Worm (Caenorhabditis elegans) whole organism, L1 larva: ENCODE measurements around the gene Y54F10BM.9.

Experiments
- C04F5.9 ChIP-seq: sonication (generic microtip); optimal IDR thresholded peaks from 2 replicates; lab custom pipeline; 2016; ENCODE audit warnings: missing genetic modification characterization, missing compliant biosample characterization
- C16A3.4 ChIP-seq: fragments of 150-350 bp; optimal IDR thresholded peaks from 2 replicates; lab custom pipeline; 2014; ENCODE audit warnings: missing biosample characterization, missing genetic modification characterization
- F16B12.6 ChIP-seq: fragments of 150-350 bp; optimal IDR thresholded peaks from 2 replicates; lab custom pipeline; 2014; ENCODE audit warnings: missing biosample characterization, missing genetic modification characterization
- Y116A8C.19 ChIP-seq: sonication (generic microtip); optimal IDR thresholded peaks from 2 replicates; lab custom pipeline; 2016; ENCODE audit warnings: missing compliant biosample characterization, missing genetic modification characterization, borderline replicate concordance
- ama-1 ChIP-seq: fragments of 150-350 bp; optimal IDR thresholded peaks from 2 replicates; lab custom pipeline; 2014
- blmp-1 ChIP-seq: fragments of 150-350 bp; optimal IDR thresholded peaks from 2 replicates; lab custom pipeline; 2014; ENCODE audit warnings: missing biosample characterization, missing genetic modification characterization
- ceh-63 ChIP-seq: fragments of 200-800 bp; sonication (Bioruptor generic); optimal IDR thresholded peaks from 2 replicates; lab custom pipeline; 2018; ENCODE audit warnings: mild to moderate bottlenecking, missing genetic modification characterization, missing compliant biosample characterization
- ceh-82 ChIP-seq, 3 experiments: fragments of 150-350 bp in 1 of 3; sonication (generic microtip) in 2 of 3; optimal IDR thresholded peaks; 2 replicates each; lab custom pipeline; 2014 to 2017; ENCODE audit warnings: missing biosample characterization in 3 of 3, missing genetic modification characterization in 3 of 3
- ces-1 ChIP-seq: fragments of 150-350 bp; optimal IDR thresholded peaks from 2 replicates; lab custom pipeline; 2014; ENCODE audit warnings: missing biosample characterization, missing genetic modification reagents, missing genetic modification characterization
- dpl-1 ChIP-seq, 3 experiments: fragments of 150-350 bp in 2 of 3; sonication (generic microtip) in 1 of 3; optimal IDR thresholded peaks; 2 replicates each; lab custom pipeline; 2014 to 2017; ENCODE audit warnings: missing biosample characterization in 3 of 3, missing genetic modification characterization in 3 of 3, missing genetic modification reagents in 3 of 3
- dsc-1 ChIP-seq: sonication (generic microtip); optimal IDR thresholded peaks from 2 replicates; lab custom pipeline; 2016; ENCODE audit warnings: mild to moderate bottlenecking, missing genetic modification characterization, missing compliant biosample characterization
- efl-1 ChIP-seq, 4 experiments: fragments of 150-350 bp; optimal IDR thresholded peaks in 3 of 4; peaks in 1 of 4; 1 replicate in 1 of 4; 2 replicates in 3 of 4; lab custom pipeline; 2014; ENCODE audit warnings: missing biosample characterization in 2 of 4, missing genetic modification characterization in 2 of 4, missing genetic modification reagents in 2 of 4
- efl-3 ChIP-seq: fragments of 200-800 bp; sonication (Bioruptor generic); optimal IDR thresholded peaks from 2 replicates; lab custom pipeline; 2018; ENCODE audit warnings: mild to moderate bottlenecking, missing genetic modification characterization, missing compliant biosample characterization
- egl-13 ChIP-seq: sonication (generic microtip); optimal IDR thresholded peaks from 2 replicates; lab custom pipeline; 2016; ENCODE audit warnings: missing genotype, missing genetic modification reagents, missing genetic modification characterization, missing compliant biosample characterization
- elt-3 ChIP-seq, 6 experiments: fragments of 150-350 bp in 1 of 6; sonication (generic microtip); optimal IDR thresholded peaks; 2 replicates each; lab custom pipeline; 2017 to 2018; ENCODE audit warnings: missing biosample characterization in 6 of 6, missing genetic modification characterization in 6 of 6, inconsistent platforms in 1 of 6
- fkh-4 ChIP-seq: sonication (generic microtip); optimal IDR thresholded peaks from 2 replicates; lab custom pipeline; 2016; ENCODE audit warnings: missing compliant biosample characterization, missing genetic modification characterization, borderline replicate concordance
- fkh-8 ChIP-seq: sonication (generic microtip); optimal IDR thresholded peaks from 2 replicates; lab custom pipeline; 2016; ENCODE audit warnings: mild to moderate bottlenecking, missing genetic modification characterization, missing compliant biosample characterization
- hpl-2 ChIP-seq: fragments of 150-350 bp; optimal IDR thresholded peaks from 2 replicates; lab custom pipeline; 2014; ENCODE audit warnings: missing biosample characterization, missing genetic modification reagents, missing genetic modification characterization
- irx-1 ChIP-seq: sonication (generic microtip); optimal IDR thresholded peaks from 2 replicates; lab custom pipeline; 2016; ENCODE audit warnings: missing genetic modification characterization, missing compliant biosample characterization
- isw-1 ChIP-seq: fragments of 200-800 bp; sonication (Bioruptor generic); IDR thresholded peaks from 2 replicates; pipeline ENCODE4 v1.3.6; 2022; ENCODE audit warnings: missing genetic modification characterization, missing compliant biosample characterization
- lin-13 ChIP-seq: fragments of 150-350 bp; optimal IDR thresholded peaks from 2 replicates; lab custom pipeline; 2014; ENCODE audit warnings: missing biosample characterization, missing genetic modification reagents, missing genetic modification characterization
- lin-15B ChIP-seq: fragments of 150-350 bp; sonication (generic microtip); optimal IDR thresholded peaks from 3 replicates; lab custom pipeline; 2014; ENCODE audit warnings: missing biosample characterization, missing genetic modification characterization
- lin-35 ChIP-seq, 2 experiments: fragments of 150-350 bp; optimal IDR thresholded peaks; 2 replicates each; lab custom pipeline; 2014; ENCODE audit warnings: missing biosample characterization in 2 of 2, missing genetic modification characterization in 2 of 2, missing genetic modification reagents in 2 of 2
- lsy-2 ChIP-seq, 2 experiments: fragments of 150-350 bp; optimal IDR thresholded peaks; 2 replicates each; lab custom pipeline; 2014; ENCODE audit warnings: missing biosample characterization in 2 of 2, missing genetic modification characterization in 2 of 2
- mdl-1 ChIP-seq, 2 experiments: fragments of 150-350 bp; optimal IDR thresholded peaks; 2 replicates each; lab custom pipeline; 2014 to 2017; ENCODE audit warnings: missing biosample characterization in 2 of 2, missing genetic modification characterization in 2 of 2, inconsistent platforms in 1 of 2
- mef-2 ChIP-seq: fragments of 150-350 bp; optimal IDR thresholded peaks from 2 replicates; lab custom pipeline; 2014; ENCODE audit warnings: missing biosample characterization, missing genetic modification characterization
- mep-1 ChIP-seq: fragments of 150-350 bp; optimal IDR thresholded peaks from 2 replicates; lab custom pipeline; 2014; ENCODE audit warnings: missing biosample characterization, missing genetic modification characterization
- nhr-19 ChIP-seq: fragments of 200-800 bp; sonication (Bioruptor generic); conservative IDR thresholded peaks from 2 replicates; pipeline ENCODE4 v1.3.6; 2022; ENCODE audit warnings: missing genetic modification characterization, missing compliant biosample characterization
- nhr-237 ChIP-seq: fragments of 150-350 bp; optimal IDR thresholded peaks from 2 replicates; lab custom pipeline; 2014; ENCODE audit warnings: missing biosample characterization, missing genetic modification characterization
- nhr-76 ChIP-seq: sonication (generic microtip); optimal IDR thresholded peaks from 2 replicates; lab custom pipeline; 2017; ENCODE audit warnings: missing biosample characterization, missing genetic modification characterization
- nhr-85 ChIP-seq: sonication (generic microtip); peaks from one replicate; lab custom pipeline; 2016; ENCODE audit warnings: missing genetic modification characterization, inconsistent platforms, missing compliant biosample characterization
- pax-3 ChIP-seq: fragments of 200-800 bp; sonication (Bioruptor generic); optimal IDR thresholded peaks from 2 replicates; lab custom pipeline; 2018; ENCODE audit warnings: mild to moderate bottlenecking, missing genetic modification characterization, moderate library complexity, missing compliant biosample characterization
- pqm-1 ChIP-seq: sonication (generic microtip); optimal IDR thresholded peaks from 3 replicates; lab custom pipeline; 2017; ENCODE audit warnings: missing biosample characterization, missing genetic modification characterization
- skn-1 ChIP-seq: fragments of 150-350 bp; optimal IDR thresholded peaks from 2 replicates; lab custom pipeline; 2014; ENCODE audit warnings: missing biosample characterization, missing genetic modification characterization
- snu-23 ChIP-seq: sonication (generic microtip); optimal IDR thresholded peaks from 2 replicates; lab custom pipeline; 2016; ENCODE audit warnings: missing genetic modification characterization, missing compliant biosample characterization
- tlp-1 ChIP-seq: fragments of 150-350 bp; optimal IDR thresholded peaks from 2 replicates; lab custom pipeline; 2014; ENCODE audit warnings: missing biosample characterization, missing genetic modification characterization
- unc-130 ChIP-seq: fragments of 150-350 bp; optimal IDR thresholded peaks from 2 replicates; lab custom pipeline; 2017; ENCODE audit warnings: missing biosample characterization, missing genetic modification characterization, inconsistent platforms
- unc-62 ChIP-seq: fragments of 150-350 bp; optimal IDR thresholded peaks from 2 replicates; lab custom pipeline; 2014; ENCODE audit warnings: missing biosample characterization, missing genetic modification reagents, missing genetic modification characterization
- unc-86 ChIP-seq: sonication (generic microtip); optimal IDR thresholded peaks from 2 replicates; lab custom pipeline; 2016; ENCODE audit warnings: missing genetic modification characterization, missing compliant biosample characterization
- unc-98 ChIP-seq: fragments of 200-800 bp; sonication (Bioruptor generic); IDR thresholded peaks from 2 replicates; pipeline ENCODE4 v1.3.6; 2022; ENCODE audit warnings: missing genetic modification characterization, missing compliant biosample characterization
- xbp-1 ChIP-seq: sonication (generic microtip); optimal IDR thresholded peaks from 2 replicates; lab custom pipeline; 2016; ENCODE audit warnings: missing genetic modification characterization, missing compliant biosample characterization
- zag-1 ChIP-seq: fragments of 150-350 bp; optimal IDR thresholded peaks from 2 replicates; lab custom pipeline; 2014; ENCODE audit warnings: missing biosample characterization, missing genetic modification characterization
- zip-4 ChIP-seq: fragments of 200-800 bp; sonication (Bioruptor generic); optimal IDR thresholded peaks from 2 replicates; lab custom pipeline; 2018; ENCODE audit warnings: mild to moderate bottlenecking, missing genetic modification characterization, moderate library complexity, missing compliant biosample characterization

Gene Y54F10BM.9

DNA sequence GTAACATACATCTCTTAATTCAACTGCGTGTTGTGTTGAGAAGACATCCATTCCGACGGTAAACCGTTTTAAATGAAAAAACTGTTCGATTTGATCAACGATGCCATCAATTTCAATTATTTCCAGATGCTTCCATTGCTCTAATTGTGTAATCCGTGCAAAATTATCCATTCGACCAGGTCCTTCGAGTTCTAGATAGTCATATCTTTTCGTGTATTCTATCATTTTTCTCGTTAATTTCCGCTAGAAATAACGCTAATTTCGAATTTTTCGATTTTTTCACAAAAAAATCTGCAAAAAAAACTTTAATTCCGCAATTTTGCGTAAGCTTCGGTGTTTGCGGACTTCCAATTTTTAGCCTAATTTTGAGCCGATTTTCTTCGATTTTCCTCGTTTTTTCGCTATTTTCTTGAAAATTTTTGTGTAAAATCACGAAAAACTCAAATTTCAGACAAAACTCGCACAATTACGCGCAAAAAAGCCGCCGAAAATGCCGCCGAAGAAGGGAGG, 9.3 kb upstream of the Y54F10BM.9 start, which contains the start of the genes fbxa-66 and iffb-1:
Gene fbxa-66 (minus strand): TSS at position 51 of the 510 bp plus-strand sequence.
Gene iffb-1 (plus strand): TSS at position 452 of the 510 bp plus-strand sequence.
- TF ChIP-seq F16B12.6 (peak; percentile 85), isw-1 (GFP tag; lab: Robert Waterston, UW) (0 out of 2 replicates have a peak, but pooled peaks have one; percentile 4), xbp-1 (tag; lab: Kevin White, UChicago) (peak; percentile 2), mep-1 (peak; percentile 51), lin-15B (tag; lab: Kevin White, UChicago) (no peak), efl-1 (optimal IDR thresholded peaks at IDR 0.05; lab: Kevin White, UChicago) (peak; percentile 42 to 62), efl-1 (GFP tag; optimal IDR thresholded peaks at IDR 0.05 in 1 of 2; lab: Kevin White, UChicago) (peak; percentile 65 to 95), snu-23 (GFP tag; lab: Kevin White, UChicago) (no peak), zag-1 (tag; lab: Kevin White, UChicago) (no peak), dpl-1 (GFP tag; optimal IDR thresholded peaks at IDR 0.05; lab: Kevin White, UChicago) (peak; percentile 25 to 70 (median 55)), unc-86 (tag; lab: Kevin White, UChicago) (no peak), lin-35 (GFP tag; optimal IDR thresholded peaks at IDR 0.05; lab: Kevin White, UChicago) (peak; percentile 37 to 55), nhr-85 (tag; lab: Kevin White, UChicago) (peak; percentile 51), blmp-1 (tag; lab: Kevin White, UChicago) (no peak), lsy-2 (tag; optimal IDR thresholded peaks at IDR 0.05; lab: Kevin White, UChicago) (peak; percentile 39 to 47), Y116A8C.19 (tag; lab: Kevin White, UChicago) (no peak), ceh-82 (tag; optimal IDR thresholded peaks at IDR 0.05; lab: Kevin White, UChicago) (peak in 1 of 3 experiments; percentile 30), mef-2 (tag; lab: Kevin White, UChicago) (no peak), nhr-19 (GFP tag; lab: Robert Waterston, UW) (no peak), pax-3 (tag; lab: Kevin White, UChicago) (no peak), skn-1 (tag; lab: Kevin White, UChicago) (peak; percentile 9)

DNA sequence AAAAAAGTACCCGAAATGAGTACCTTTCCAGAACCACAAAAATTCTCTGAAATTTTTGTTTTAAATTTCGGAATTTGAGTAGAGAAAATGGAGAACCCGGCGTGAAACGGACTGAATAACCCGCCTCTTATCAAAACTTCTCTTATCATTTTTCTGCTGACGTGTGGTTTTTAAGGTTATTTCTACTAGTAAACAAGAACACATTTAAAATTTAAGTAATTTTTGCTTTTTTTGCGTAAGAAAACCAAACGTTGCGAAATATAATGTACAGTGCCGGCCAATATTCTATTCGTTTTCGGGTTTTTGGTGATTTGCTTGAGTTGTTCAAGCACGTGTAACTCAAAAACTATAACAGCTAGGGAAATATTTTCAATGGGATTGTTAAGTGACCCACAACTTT, 6.3 kb upstream of the Y54F10BM.9 start:
- TF ChIP-seq efl-3 (GFP tag; lab: Kevin White, UChicago) (no peak), C16A3.4 (tag; lab: Kevin White, UChicago) (no peak), pqm-1 (tag; lab: Kevin White, UChicago) (no peak), lin-13 (no peak), tlp-1 (tag; lab: Kevin White, UChicago) (no peak), unc-130 (tag; lab: Kevin White, UChicago) (no peak), C04F5.9 (tag; lab: Kevin White, UChicago) (no peak), nhr-237 (tag; lab: Kevin White, UChicago) (no peak), fkh-4 (no peak), unc-62 (GFP tag; lab: Kevin White, UChicago) (no peak), hpl-2 (GFP tag; lab: Kevin White, UChicago) (no peak), irx-1 (tag; lab: Kevin White, UChicago) (no peak), unc-98 (GFP tag; lab: Robert Waterston, UW) (no peak), zip-4 (no peak), mdl-1 (tag; optimal IDR thresholded peaks at IDR 0.05; lab: Kevin White, UChicago) (no peak), lsy-2 (tag; optimal IDR thresholded peaks at IDR 0.05; lab: Kevin White, UChicago) (no peak), ama-1 (lab: Kevin White, UChicago) (no peak), mef-2 (tag; lab: Kevin White, UChicago) (no peak), pax-3 (tag; lab: Kevin White, UChicago) (no peak), nhr-76 (no peak)

DNA sequence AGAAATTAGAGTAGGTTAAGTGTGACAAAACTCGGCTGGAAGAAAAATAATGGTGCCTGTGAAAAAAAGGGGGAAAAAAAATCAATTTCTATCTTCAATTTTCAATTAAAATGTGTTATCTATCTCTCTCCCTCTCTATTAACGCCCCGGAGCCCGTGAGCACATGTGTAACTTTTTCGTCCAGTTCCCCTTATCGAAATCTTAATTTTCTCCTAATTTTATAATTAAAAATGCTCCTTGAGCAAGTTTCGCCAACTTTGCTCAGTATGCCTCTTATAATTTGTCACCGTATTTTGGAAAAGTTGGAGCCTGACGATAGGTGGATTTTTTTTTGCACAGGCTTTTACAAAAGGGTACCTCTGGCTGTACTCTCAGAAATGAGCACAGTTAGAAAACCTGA, 3.3 kb upstream of the Y54F10BM.9 start, which contains the start of the genes fbxa-1 and Y54F10BM.20:
Gene fbxa-1 (minus strand): TSS at position 101 of the 400 bp plus-strand sequence.
Gene Y54F10BM.20 (plus strand): TSS at position 231 of the 400 bp plus-strand sequence.
- TF ChIP-seq ces-1 (GFP tag; lab: Kevin White, UChicago) (no peak), hpl-2 (GFP tag; lab: Kevin White, UChicago) (no peak), dsc-1 (tag; lab: Kevin White, UChicago) (no peak), egl-13 (no peak), skn-1 (tag; lab: Kevin White, UChicago) (no peak), ceh-63 (GFP tag; lab: Kevin White, UChicago) (no peak), unc-98 (GFP tag; lab: Robert Waterston, UW) (no peak), mep-1 (no peak), fkh-8 (tag; lab: Kevin White, UChicago) (no peak), elt-3 (tag; optimal IDR thresholded peaks at IDR 0.05; lab: Kevin White, UChicago) (no peak), nhr-19 (GFP tag; lab: Robert Waterston, UW) (no peak), unc-130 (tag; lab: Kevin White, UChicago) (no peak)
